Worm (Caenorhabditis elegans) whole organism, late embryonic: ENCODE data around the gene acs-11.

Experiments
- F13H6.1 ChIP-seq: sonication (generic microtip); optimal IDR thresholded peaks from 2 replicates; lab custom pipeline; 2016; ENCODE audit warnings: missing genetic modification characterization, missing compliant biosample characterization
- K09A11.1 ChIP-seq: sonication (generic microtip); optimal IDR thresholded peaks from 2 replicates; lab custom pipeline; 2017; ENCODE audit warnings: antibody characterized with exemption, mild to moderate bottlenecking, missing genetic modification characterization, missing compliant biosample characterization; ENCODE audit not compliant: insufficient read depth
- ahr-1 ChIP-seq: sonication (generic microtip); optimal IDR thresholded peaks from 2 replicates; lab custom pipeline; 2016; ENCODE audit warnings: missing genetic modification characterization, missing compliant biosample characterization
- ceh-34 ChIP-seq: sonication (generic microtip); optimal IDR thresholded peaks from 2 replicates; lab custom pipeline; 2016; ENCODE audit warnings: mild to moderate bottlenecking, missing genetic modification characterization, missing compliant biosample characterization
- ceh-6 ChIP-seq: fragments of 200-800 bp; sonication (Bioruptor generic); optimal IDR thresholded peaks from 2 replicates; lab custom pipeline; 2018; ENCODE audit warnings: mild to moderate bottlenecking, missing genetic modification characterization, missing compliant biosample characterization
- dmd-4 ChIP-seq: sonication (generic microtip); optimal IDR thresholded peaks from 2 replicates; lab custom pipeline; 2016; ENCODE audit warnings: borderline replicate concordance, missing genetic modification characterization, missing compliant biosample characterization
- ets-4 ChIP-seq: sonication (generic microtip); optimal IDR thresholded peaks from 2 replicates; lab custom pipeline; 2016; ENCODE audit warnings: missing genetic modification characterization, missing compliant biosample characterization
- eyg-1 ChIP-seq: sonication (generic microtip); optimal IDR thresholded peaks from 2 replicates; lab custom pipeline; 2016; ENCODE audit warnings: missing genotype, missing genetic modification characterization, missing compliant biosample characterization
- fkh-6 ChIP-seq: sonication (generic microtip); optimal IDR thresholded peaks from 2 replicates; lab custom pipeline; 2016; ENCODE audit warnings: missing genetic modification characterization, missing compliant biosample characterization
- hlh-6 ChIP-seq: sonication (generic microtip); optimal IDR thresholded peaks from 2 replicates; lab custom pipeline; 2016; ENCODE audit warnings: missing genotype, missing genetic modification characterization, missing compliant biosample characterization
- hlh-8 ChIP-seq: sonication (generic microtip); optimal IDR thresholded peaks from 2 replicates; lab custom pipeline; 2016; ENCODE audit warnings: missing genotype, missing genetic modification characterization, missing compliant biosample characterization
- madf-2 ChIP-seq: sonication (generic microtip); optimal IDR thresholded peaks from 2 replicates; lab custom pipeline; 2017; ENCODE audit warnings: missing genetic modification characterization, missing compliant biosample characterization
- nfya-1 ChIP-seq: sonication (generic microtip); optimal IDR thresholded peaks from 2 replicates; lab custom pipeline; 2017; ENCODE audit warnings: missing genetic modification characterization, mild to moderate bottlenecking, missing compliant biosample characterization, antibody characterized with exemption, moderate library complexity
- nhr-232 ChIP-seq: sonication (generic microtip); optimal IDR thresholded peaks from 2 replicates; lab custom pipeline; 2016; ENCODE audit warnings: missing genetic modification characterization, missing compliant biosample characterization
- npax-4 ChIP-seq: sonication (generic microtip); optimal IDR thresholded peaks from 2 replicates; lab custom pipeline; 2016; ENCODE audit warnings: missing genetic modification characterization, missing compliant biosample characterization
- pax-1 ChIP-seq: fragments of 150-350 bp; optimal IDR thresholded peaks from 2 replicates; lab custom pipeline; 2014; ENCODE audit warnings: missing biosample characterization, missing genetic modification characterization
- pha-2 ChIP-seq: sonication (generic microtip); optimal IDR thresholded peaks from 2 replicates; lab custom pipeline; 2017; ENCODE audit warnings: mild to moderate bottlenecking, missing genetic modification characterization, missing compliant biosample characterization
- pros-1 ChIP-seq: fragments of 150-350 bp; optimal IDR thresholded peaks from 2 replicates; lab custom pipeline; 2014; ENCODE audit warnings: missing biosample characterization, missing genetic modification reagents, missing genetic modification characterization

Gene acs-11

DNA sequence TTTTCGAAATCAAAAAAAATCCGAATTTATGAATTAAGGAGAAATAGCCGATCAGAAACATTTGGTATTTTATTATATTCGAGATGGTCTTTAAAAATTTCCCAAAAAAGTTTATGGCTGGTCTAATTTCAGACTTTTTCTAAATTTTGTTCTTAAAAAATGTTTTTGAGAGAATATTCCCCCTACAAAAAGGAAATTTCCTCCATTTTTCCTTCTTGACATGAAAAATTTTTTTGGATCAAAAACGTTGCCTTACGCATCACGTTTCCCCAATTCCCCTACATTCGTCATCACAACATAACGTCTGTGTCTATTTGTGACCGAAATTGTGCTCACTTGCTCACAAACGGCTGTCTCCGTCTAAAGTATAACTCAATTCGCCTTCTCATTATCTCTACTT lies 51.4 kb downstream of the acs-11 start:
- no peak for TF ChIP-seq madf-2 (tag; lab: Kevin White, UChicago)
- no peak for TF ChIP-seq pros-1
- TF ChIP-seq K09A11.1: no peak
- no peak for TF ChIP-seq fkh-6 (tag; lab: Kevin White, UChicago)
- TF ChIP-seq hlh-8 (tag; lab: Kevin White, UChicago): no peak
- TF ChIP-seq ceh-34 (tag; lab: Kevin White, UChicago): no peak
- no peak for TF ChIP-seq nhr-232 (tag; lab: Kevin White, UChicago)
- no peak for TF ChIP-seq ahr-1 (tag; lab: Kevin White, UChicago)
- no peak for TF ChIP-seq ets-4 (tag; lab: Kevin White, UChicago)
- TF ChIP-seq eyg-1 (tag; lab: Kevin White, UChicago): no peak
- TF ChIP-seq dmd-4 (tag; lab: Kevin White, UChicago): no peak
- no peak for TF ChIP-seq hlh-6 (tag; lab: Kevin White, UChicago)
- TF ChIP-seq F13H6.1 (tag; lab: Kevin White, UChicago): no peak
- TF ChIP-seq pha-2: no peak
- no peak for TF ChIP-seq pax-1 (tag; lab: Kevin White, UChicago)
- no peak for TF ChIP-seq npax-4
- TF ChIP-seq nfya-1 (tag; lab: Kevin White, UChicago): no peak
- TF ChIP-seq ceh-6 (GFP tag; lab: Kevin White, UChicago): no peak
